Fruit fly (Drosophila melanogaster) whole organism, embryonic: ENCODE results near the gene Pex14.

Experiments
- Ravus ChIP-seq: fragments of 200-800 bp; sonication (Bioruptor generic); IDR thresholded peaks from 2 replicates; pipeline ENCODE4 v1.3.6; 2022; ENCODE audit warnings: missing biosample characterization, missing genetic modification characterization
- sqz ChIP-seq: fragments of 200-800 bp; sonication (Bioruptor generic); optimal IDR thresholded peaks from 3 replicates; lab custom pipeline; 2018; ENCODE audit warnings: missing biosample characterization, mild to moderate bottlenecking, missing genetic modification characterization
- zen ChIP-seq: fragments of 200-800 bp; sonication (Bioruptor generic); optimal IDR thresholded peaks from 3 replicates; lab custom pipeline; 2018; ENCODE audit warnings: missing biosample characterization, mild to moderate bottlenecking, missing genetic modification characterization, moderate library complexity

dm6 chr3L:20748577-20748976 lies 30.0 kb upstream of the Pex14 start:
- TF ChIP-seq zen (tag; lab: Kevin White, UChicago) (no peak), Ravus (GFP tag; lab: Robert Waterston, UW) (no peak), sqz (GFP tag; lab: Kevin White, UChicago) (no peak)
